Worm (Caenorhabditis elegans) whole organism, L1 larva: Measurements from ENCODE around the gene pgp-4.

Source experiments
- C04F5.9 ChIP-seq: sonication (generic microtip); optimal IDR thresholded peaks from 2 replicates; lab custom pipeline; 2016; ENCODE audit warnings: missing genetic modification characterization, missing compliant biosample characterization
- C16A3.4 ChIP-seq: fragments of 150-350 bp; optimal IDR thresholded peaks from 2 replicates; lab custom pipeline; 2014; ENCODE audit warnings: missing biosample characterization, missing genetic modification characterization
- F16B12.6 ChIP-seq: fragments of 150-350 bp; optimal IDR thresholded peaks from 2 replicates; lab custom pipeline; 2014; ENCODE audit warnings: missing biosample characterization, missing genetic modification characterization
- Y116A8C.19 ChIP-seq: sonication (generic microtip); optimal IDR thresholded peaks from 2 replicates; lab custom pipeline; 2016; ENCODE audit warnings: missing compliant biosample characterization, missing genetic modification characterization, borderline replicate concordance
- aha-1 ChIP-seq: fragments of 150-350 bp; optimal IDR thresholded peaks from 2 replicates; lab custom pipeline; 2014; ENCODE audit warnings: missing biosample characterization, missing genetic modification characterization
- alr-1 ChIP-seq: fragments of 200-800 bp; sonication (Bioruptor generic); optimal IDR thresholded peaks from 2 replicates; lab custom pipeline; 2018; ENCODE audit warnings: borderline replicate concordance, mild to moderate bottlenecking, missing genetic modification characterization, missing compliant biosample characterization
- ama-1 ChIP-seq: fragments of 150-350 bp; optimal IDR thresholded peaks from 2 replicates; lab custom pipeline; 2014
- blmp-1 ChIP-seq: fragments of 150-350 bp; optimal IDR thresholded peaks from 2 replicates; lab custom pipeline; 2014; ENCODE audit warnings: missing biosample characterization, missing genetic modification characterization
- ceh-8 ChIP-seq: fragments of 200-800 bp; sonication (Bioruptor generic); optimal IDR thresholded peaks from 2 replicates; lab custom pipeline; 2018; ENCODE audit warnings: mild to moderate bottlenecking, missing genetic modification characterization, moderate library complexity, missing compliant biosample characterization
- ceh-82 ChIP-seq, 3 experiments: fragments of 150-350 bp in 1 of 3; sonication (generic microtip) in 2 of 3; optimal IDR thresholded peaks; 2 replicates each; lab custom pipeline; 2014 to 2017; ENCODE audit warnings: missing biosample characterization in 3 of 3, missing genetic modification characterization in 3 of 3
- ceh-88 ChIP-seq: fragments of 200-800 bp; sonication (Bioruptor generic); IDR thresholded peaks from 2 replicates; pipeline ENCODE4 v1.3.6; 2022; ENCODE audit warnings: missing genetic modification characterization, missing compliant biosample characterization
- ceh-90 ChIP-seq: sonication (generic microtip); optimal IDR thresholded peaks from 2 replicates; lab custom pipeline; 2016; ENCODE audit warnings: missing genetic modification characterization, missing compliant biosample characterization
- ces-1 ChIP-seq: fragments of 150-350 bp; optimal IDR thresholded peaks from 2 replicates; lab custom pipeline; 2014; ENCODE audit warnings: missing biosample characterization, missing genetic modification reagents, missing genetic modification characterization
- dpl-1 ChIP-seq, 3 experiments: fragments of 150-350 bp in 2 of 3; sonication (generic microtip) in 1 of 3; optimal IDR thresholded peaks; 2 replicates each; lab custom pipeline; 2014 to 2017; ENCODE audit warnings: missing biosample characterization in 3 of 3, missing genetic modification characterization in 3 of 3, missing genetic modification reagents in 3 of 3
- dsc-1 ChIP-seq: sonication (generic microtip); optimal IDR thresholded peaks from 2 replicates; lab custom pipeline; 2016; ENCODE audit warnings: mild to moderate bottlenecking, missing genetic modification characterization, missing compliant biosample characterization
- egl-13 ChIP-seq: sonication (generic microtip); optimal IDR thresholded peaks from 2 replicates; lab custom pipeline; 2016; ENCODE audit warnings: missing genotype, missing genetic modification reagents, missing genetic modification characterization, missing compliant biosample characterization
- egl-27 ChIP-seq, 2 experiments: fragments of 150-350 bp in 1 of 2; sonication (generic microtip); optimal IDR thresholded peaks; 3 replicates each; lab custom pipeline; 2017 to 2018; ENCODE audit warnings: missing biosample characterization in 2 of 2, missing genetic modification characterization in 2 of 2, missing genetic modification reagents in 2 of 2
- elt-2 ChIP-seq: sonication (generic microtip); optimal IDR thresholded peaks from 2 replicates; lab custom pipeline; 2016; ENCODE audit warnings: missing genetic modification characterization, mild to moderate bottlenecking, inconsistent platforms, missing compliant biosample characterization, missing genetic modification reagents
- ets-5 ChIP-seq: fragments of 200-800 bp; sonication (Bioruptor generic); IDR thresholded peaks from 2 replicates; pipeline ENCODE4 v1.3.6; 2022; ENCODE audit warnings: missing genetic modification characterization, missing compliant biosample characterization
- fkh-10 ChIP-seq: sonication (generic microtip); optimal IDR thresholded peaks from 2 replicates; lab custom pipeline; 2017; ENCODE audit warnings: missing biosample characterization, missing genetic modification reagents, missing genetic modification characterization
- fkh-4 ChIP-seq: sonication (generic microtip); optimal IDR thresholded peaks from 2 replicates; lab custom pipeline; 2016; ENCODE audit warnings: missing compliant biosample characterization, missing genetic modification characterization, borderline replicate concordance
- fkh-8 ChIP-seq: sonication (generic microtip); optimal IDR thresholded peaks from 2 replicates; lab custom pipeline; 2016; ENCODE audit warnings: mild to moderate bottlenecking, missing genetic modification characterization, missing compliant biosample characterization
- grh-1 ChIP-seq: fragments of 200-800 bp; sonication (Bioruptor generic); IDR thresholded peaks from 2 replicates; pipeline ENCODE4 v1.3.6; 2022; ENCODE audit warnings: missing genetic modification reagents, missing genetic modification characterization, missing compliant biosample characterization
- hlh-4 ChIP-seq: sonication (generic microtip); optimal IDR thresholded peaks from 2 replicates; lab custom pipeline; 2016; ENCODE audit warnings: mild to moderate bottlenecking, missing genetic modification characterization, missing compliant biosample characterization
- irx-1 ChIP-seq: sonication (generic microtip); optimal IDR thresholded peaks from 2 replicates; lab custom pipeline; 2016; ENCODE audit warnings: missing genetic modification characterization, missing compliant biosample characterization
- isw-1 ChIP-seq: fragments of 200-800 bp; sonication (Bioruptor generic); IDR thresholded peaks from 2 replicates; pipeline ENCODE4 v1.3.6; 2022; ENCODE audit warnings: missing genetic modification characterization, missing compliant biosample characterization
- lin-13 ChIP-seq: fragments of 150-350 bp; optimal IDR thresholded peaks from 2 replicates; lab custom pipeline; 2014; ENCODE audit warnings: missing biosample characterization, missing genetic modification reagents, missing genetic modification characterization
- lin-14 ChIP-seq: fragments of 200-800 bp; sonication (Bioruptor generic); optimal IDR thresholded peaks from 2 replicates; lab custom pipeline; 2018; ENCODE audit warnings: mild to moderate bottlenecking, missing genetic modification characterization, moderate library complexity, missing compliant biosample characterization
- lin-15B ChIP-seq: fragments of 150-350 bp; sonication (generic microtip); optimal IDR thresholded peaks from 3 replicates; lab custom pipeline; 2014; ENCODE audit warnings: missing biosample characterization, missing genetic modification characterization
- lin-35 ChIP-seq, 2 experiments: fragments of 150-350 bp; optimal IDR thresholded peaks; 2 replicates each; lab custom pipeline; 2014; ENCODE audit warnings: missing biosample characterization in 2 of 2, missing genetic modification characterization in 2 of 2, missing genetic modification reagents in 2 of 2
- lir-3 ChIP-seq: sonication (generic microtip); optimal IDR thresholded peaks from 2 replicates; lab custom pipeline; 2016; ENCODE audit warnings: mild to moderate bottlenecking, missing genetic modification characterization, moderate library complexity, missing compliant biosample characterization; ENCODE audit not compliant: poor library complexity
- lsy-2 ChIP-seq, 2 experiments: fragments of 150-350 bp; optimal IDR thresholded peaks; 2 replicates each; lab custom pipeline; 2014; ENCODE audit warnings: missing biosample characterization in 2 of 2, missing genetic modification characterization in 2 of 2
- mab-9 ChIP-seq: fragments of 200-800 bp; sonication (Bioruptor generic); IDR thresholded peaks from 2 replicates; pipeline ENCODE4 v1.3.6; 2022; ENCODE audit warnings: missing genetic modification reagents, missing genetic modification characterization, missing compliant biosample characterization
- mdl-1 ChIP-seq, 2 experiments: fragments of 150-350 bp; optimal IDR thresholded peaks; 2 replicates each; lab custom pipeline; 2014 to 2017; ENCODE audit warnings: missing biosample characterization in 2 of 2, missing genetic modification characterization in 2 of 2, inconsistent platforms in 1 of 2
- nhr-12 ChIP-seq: sonication (generic microtip); optimal IDR thresholded peaks from 2 replicates; lab custom pipeline; 2017; ENCODE audit warnings: missing biosample characterization, missing genetic modification characterization
- nhr-19 ChIP-seq: fragments of 200-800 bp; sonication (Bioruptor generic); conservative IDR thresholded peaks from 2 replicates; pipeline ENCODE4 v1.3.6; 2022; ENCODE audit warnings: missing genetic modification characterization, missing compliant biosample characterization
- nhr-20 ChIP-seq: sonication (generic microtip); optimal IDR thresholded peaks from 2 replicates; lab custom pipeline; 2016; ENCODE audit warnings: mild to moderate bottlenecking, missing genetic modification characterization, missing compliant biosample characterization
- nhr-237 ChIP-seq: fragments of 150-350 bp; optimal IDR thresholded peaks from 2 replicates; lab custom pipeline; 2014; ENCODE audit warnings: missing biosample characterization, missing genetic modification characterization
- nhr-28 ChIP-seq: fragments of 150-350 bp; optimal IDR thresholded peaks from 2 replicates; lab custom pipeline; 2014; ENCODE audit warnings: missing biosample characterization, missing genetic modification characterization
- nhr-47 ChIP-seq: sonication (generic microtip); optimal IDR thresholded peaks from 2 replicates; lab custom pipeline; 2016; ENCODE audit warnings: mild to moderate bottlenecking, missing genetic modification characterization, moderate library complexity, missing compliant biosample characterization
- nhr-71 ChIP-seq: sonication (generic microtip); optimal IDR thresholded peaks from 2 replicates; lab custom pipeline; 2016; ENCODE audit warnings: mild to moderate bottlenecking, missing genetic modification characterization, moderate library complexity, missing compliant biosample characterization
- nhr-76 ChIP-seq: sonication (generic microtip); optimal IDR thresholded peaks from 2 replicates; lab custom pipeline; 2017; ENCODE audit warnings: missing biosample characterization, missing genetic modification characterization
- nhr-77 ChIP-seq: fragments of 150-350 bp; optimal IDR thresholded peaks from 2 replicates; lab custom pipeline; 2014; ENCODE audit warnings: missing biosample characterization, missing genetic modification characterization
- nhr-85 ChIP-seq: sonication (generic microtip); peaks from one replicate; lab custom pipeline; 2016; ENCODE audit warnings: missing genetic modification characterization, inconsistent platforms, missing compliant biosample characterization
- nhr-90 ChIP-seq: sonication (generic microtip); optimal IDR thresholded peaks from 2 replicates; lab custom pipeline; 2016; ENCODE audit warnings: mild to moderate bottlenecking, missing genetic modification characterization, missing compliant biosample characterization; ENCODE audit not compliant: poor library complexity
- pag-3 ChIP-seq: sonication (generic microtip); optimal IDR thresholded peaks from 2 replicates; lab custom pipeline; 2017; ENCODE audit warnings: missing genetic modification characterization, mild to moderate bottlenecking, missing compliant biosample characterization, antibody characterized with exemption, borderline replicate concordance; ENCODE audit not compliant: insufficient read depth
- pax-3 ChIP-seq: fragments of 200-800 bp; sonication (Bioruptor generic); optimal IDR thresholded peaks from 2 replicates; lab custom pipeline; 2018; ENCODE audit warnings: mild to moderate bottlenecking, missing genetic modification characterization, moderate library complexity, missing compliant biosample characterization
- pqm-1 ChIP-seq: sonication (generic microtip); optimal IDR thresholded peaks from 3 replicates; lab custom pipeline; 2017; ENCODE audit warnings: missing biosample characterization, missing genetic modification characterization
- tbx-2 ChIP-seq: sonication (generic microtip); optimal IDR thresholded peaks from 2 replicates; lab custom pipeline; 2016; ENCODE audit warnings: missing genetic modification characterization, missing compliant biosample characterization
- tlp-1 ChIP-seq: fragments of 150-350 bp; optimal IDR thresholded peaks from 2 replicates; lab custom pipeline; 2014; ENCODE audit warnings: missing biosample characterization, missing genetic modification characterization
- unc-30 ChIP-seq: sonication (generic microtip); optimal IDR thresholded peaks from 2 replicates; lab custom pipeline; 2017; ENCODE audit warnings: missing biosample characterization, missing genetic modification characterization
- unc-86 ChIP-seq: sonication (generic microtip); optimal IDR thresholded peaks from 2 replicates; lab custom pipeline; 2016; ENCODE audit warnings: missing genetic modification characterization, missing compliant biosample characterization
- zag-1 ChIP-seq: fragments of 150-350 bp; optimal IDR thresholded peaks from 2 replicates; lab custom pipeline; 2014; ENCODE audit warnings: missing biosample characterization, missing genetic modification characterization
- ztf-4 ChIP-seq: fragments of 150-350 bp; optimal IDR thresholded peaks from 2 replicates; lab custom pipeline; 2014; ENCODE audit warnings: missing biosample characterization, missing genetic modification characterization

Gene pgp-4

DNA sequence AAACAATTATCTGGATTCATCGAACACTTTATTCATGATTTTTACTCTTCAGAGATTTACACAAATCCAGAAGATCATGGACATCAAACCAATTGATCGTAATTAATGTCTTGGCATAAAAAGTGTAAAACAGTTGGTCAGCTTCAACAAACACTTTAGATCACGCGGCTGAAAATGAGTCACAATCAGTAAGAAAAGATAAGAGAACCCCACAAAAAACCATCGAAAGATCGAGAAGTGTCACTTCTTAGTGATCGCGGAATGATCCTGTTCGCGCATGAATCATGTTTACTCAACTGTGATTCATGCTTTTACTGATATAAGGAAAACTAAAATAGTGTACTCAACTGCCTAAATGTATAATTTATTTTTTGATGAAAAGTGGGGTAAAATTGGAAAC, 51.8 kb downstream of the pgp-4 start (continued):
- TF ChIP-seq lin-15B = no peak
- TF ChIP-seq egl-27 (tag; optimal IDR thresholded peaks at IDR 0.05; lab: Kevin White, UChicago) = no peak
- no peak for TF ChIP-seq pax-3 (tag; lab: Kevin White, UChicago)
- no peak for TF ChIP-seq C04F5.9 (tag; lab: Kevin White, UChicago)
- TF ChIP-seq aha-1 (tag; lab: Kevin White, UChicago) = no peak
- TF ChIP-seq nhr-76 (tag; lab: Kevin White, UChicago) = no peak
- no peak for TF ChIP-seq ceh-90
- no peak for TF ChIP-seq lin-13 (GFP tag; lab: Kevin White, UChicago)
- TF ChIP-seq mdl-1 (tag; optimal IDR thresholded peaks at IDR 0.05; lab: Kevin White, UChicago) = no peak
- TF ChIP-seq mab-9 (GFP tag; lab: Robert Waterston, UW) = no peak
- peak in 1 of 2 experiments; percentile 44 for TF ChIP-seq lsy-2 (tag; optimal IDR thresholded peaks at IDR 0.05; lab: Kevin White, UChicago)
- TF ChIP-seq nhr-77 = no peak
- no peak for TF ChIP-seq nhr-28
- no peak for TF ChIP-seq alr-1 (tag; lab: Kevin White, UChicago)
- no peak for TF ChIP-seq dsc-1 (tag; lab: Kevin White, UChicago)
- TF ChIP-seq F16B12.6 (tag; lab: Kevin White, UChicago) = no peak
- TF ChIP-seq ceh-82 (tag; optimal IDR thresholded peaks at IDR 0.05; lab: Kevin White, UChicago) = no peak
- no peak for TF ChIP-seq ama-1 (lab: Kevin White, UChicago)
- no peak for TF ChIP-seq nhr-90 (tag; lab: Kevin White, UChicago)
- TF ChIP-seq dpl-1 (GFP tag; optimal IDR thresholded peaks at IDR 0.05; lab: Kevin White, UChicago) = no peak
- TF ChIP-seq ceh-88 (GFP tag; lab: Robert Waterston, UW) = no peak
- peak; percentile 39 for TF ChIP-seq nhr-20 (tag; lab: Kevin White, UChicago)
- no peak for TF ChIP-seq unc-30 (tag; lab: Kevin White, UChicago)
- peak; percentile 4 for TF ChIP-seq lir-3 (tag; lab: Kevin White, UChicago)
- no peak for TF ChIP-seq hlh-4
- TF ChIP-seq nhr-19 (GFP tag; lab: Robert Waterston, UW) = peak; percentile 38; the same call in 1 of the 2 replicates
- no peak for TF ChIP-seq isw-1 (GFP tag; lab: Robert Waterston, UW)
- TF ChIP-seq Y116A8C.19 = no peak
- no peak for TF ChIP-seq fkh-8
- TF ChIP-seq lin-14 (GFP tag; lab: Kevin White, UChicago) = peak; percentile 47
- no peak for TF ChIP-seq ets-5 (GFP tag; lab: Robert Waterston, UW)
- no peak for TF ChIP-seq C16A3.4 (tag; lab: Kevin White, UChicago)
- TF ChIP-seq nhr-12 (tag; lab: Kevin White, UChicago) = no peak
- no peak for TF ChIP-seq fkh-10
- TF ChIP-seq unc-86 (tag; lab: Kevin White, UChicago) = no peak
- no peak for TF ChIP-seq fkh-4 (tag; lab: Kevin White, UChicago)
- no peak for TF ChIP-seq zag-1 (tag; lab: Kevin White, UChicago)
- TF ChIP-seq lin-35 (GFP tag; optimal IDR thresholded peaks at IDR 0.05; lab: Kevin White, UChicago) = peak in 1 of 2 experiments; percentile 35
- TF ChIP-seq pag-3 (tag; lab: Kevin White, UChicago) = no peak
- no peak for TF ChIP-seq blmp-1 (tag; lab: Kevin White, UChicago)
- no peak for TF ChIP-seq pqm-1 (tag; lab: Kevin White, UChicago)
- TF ChIP-seq nhr-237 (tag; lab: Kevin White, UChicago) = no peak
- no peak for TF ChIP-seq nhr-85 (tag; lab: Kevin White, UChicago)
- no peak for TF ChIP-seq ces-1 (GFP tag; lab: Kevin White, UChicago)
- TF ChIP-seq ztf-4 = peak; percentile 3
- TF ChIP-seq egl-13 (tag; lab: Kevin White, UChicago) = no peak
- no peak for TF ChIP-seq nhr-47 (tag; lab: Kevin White, UChicago)
- no peak for TF ChIP-seq grh-1
- peak; percentile 37 for TF ChIP-seq elt-2
- no peak for TF ChIP-seq tlp-1 (tag; lab: Kevin White, UChicago)
- TF ChIP-seq tbx-2 = no peak
- TF ChIP-seq ceh-8 (GFP tag; lab: Kevin White, UChicago) = no peak
- no peak for TF ChIP-seq irx-1 (tag; lab: Kevin White, UChicago)
- TF ChIP-seq nhr-71 = peak; percentile 62
